Worm (Caenorhabditis elegans) whole organism, L1 larva: ENCODE data around the gene T01D3.1.

Experiments
- C34B4.2 ChIP-seq: sonication (generic microtip); optimal IDR thresholded peaks from 2 replicates; lab custom pipeline; 2017; ENCODE audit warnings: mild to moderate bottlenecking, missing genetic modification characterization, missing compliant biosample characterization
- F16B12.6 ChIP-seq: fragments of 150-350 bp; optimal IDR thresholded peaks from 2 replicates; lab custom pipeline; 2014; ENCODE audit warnings: missing biosample characterization, missing genetic modification characterization
- ama-1 ChIP-seq: fragments of 150-350 bp; optimal IDR thresholded peaks from 2 replicates; lab custom pipeline; 2014
- ceh-63 ChIP-seq: fragments of 200-800 bp; sonication (Bioruptor generic); optimal IDR thresholded peaks from 2 replicates; lab custom pipeline; 2018; ENCODE audit warnings: mild to moderate bottlenecking, missing genetic modification characterization, missing compliant biosample characterization
- ceh-8 ChIP-seq: fragments of 200-800 bp; sonication (Bioruptor generic); optimal IDR thresholded peaks from 2 replicates; lab custom pipeline; 2018; ENCODE audit warnings: mild to moderate bottlenecking, missing genetic modification characterization, moderate library complexity, missing compliant biosample characterization
- ceh-90 ChIP-seq: sonication (generic microtip); optimal IDR thresholded peaks from 2 replicates; lab custom pipeline; 2016; ENCODE audit warnings: missing genetic modification characterization, missing compliant biosample characterization
- ces-1 ChIP-seq: fragments of 150-350 bp; optimal IDR thresholded peaks from 2 replicates; lab custom pipeline; 2014; ENCODE audit warnings: missing biosample characterization, missing genetic modification reagents, missing genetic modification characterization
- dpl-1 ChIP-seq, 3 experiments: fragments of 150-350 bp in 2 of 3; sonication (generic microtip) in 1 of 3; optimal IDR thresholded peaks; 2 replicates each; lab custom pipeline; 2014 to 2017; ENCODE audit warnings: missing biosample characterization in 3 of 3, missing genetic modification characterization in 3 of 3, missing genetic modification reagents in 3 of 3
- efl-1 ChIP-seq, 4 experiments: fragments of 150-350 bp; optimal IDR thresholded peaks in 3 of 4; peaks in 1 of 4; 1 replicate in 1 of 4; 2 replicates in 3 of 4; lab custom pipeline; 2014; ENCODE audit warnings: missing biosample characterization in 2 of 4, missing genetic modification characterization in 2 of 4, missing genetic modification reagents in 2 of 4
- fkh-8 ChIP-seq: sonication (generic microtip); optimal IDR thresholded peaks from 2 replicates; lab custom pipeline; 2016; ENCODE audit warnings: mild to moderate bottlenecking, missing genetic modification characterization, missing compliant biosample characterization
- hpl-2 ChIP-seq: fragments of 150-350 bp; optimal IDR thresholded peaks from 2 replicates; lab custom pipeline; 2014; ENCODE audit warnings: missing biosample characterization, missing genetic modification reagents, missing genetic modification characterization
- jun-1 ChIP-seq: fragments of 150-350 bp; optimal IDR thresholded peaks from 2 replicates; lab custom pipeline; 2014; ENCODE audit warnings: missing biosample characterization, missing genetic modification reagents, missing genetic modification characterization
- lin-14 ChIP-seq: fragments of 200-800 bp; sonication (Bioruptor generic); optimal IDR thresholded peaks from 2 replicates; lab custom pipeline; 2018; ENCODE audit warnings: mild to moderate bottlenecking, missing genetic modification characterization, moderate library complexity, missing compliant biosample characterization
- lin-15B ChIP-seq: fragments of 150-350 bp; sonication (generic microtip); optimal IDR thresholded peaks from 3 replicates; lab custom pipeline; 2014; ENCODE audit warnings: missing biosample characterization, missing genetic modification characterization
- lin-35 ChIP-seq, 2 experiments: fragments of 150-350 bp; optimal IDR thresholded peaks; 2 replicates each; lab custom pipeline; 2014; ENCODE audit warnings: missing biosample characterization in 2 of 2, missing genetic modification characterization in 2 of 2, missing genetic modification reagents in 2 of 2
- lin-39 ChIP-seq: fragments of 150-350 bp; optimal IDR thresholded peaks from 2 replicates; lab custom pipeline; 2014; ENCODE audit warnings: missing biosample characterization, missing genetic modification reagents, missing genetic modification characterization
- lsy-2 ChIP-seq, 2 experiments: fragments of 150-350 bp; optimal IDR thresholded peaks; 2 replicates each; lab custom pipeline; 2014; ENCODE audit warnings: missing biosample characterization in 2 of 2, missing genetic modification characterization in 2 of 2
- mdl-1 ChIP-seq, 2 experiments: fragments of 150-350 bp; optimal IDR thresholded peaks; 2 replicates each; lab custom pipeline; 2014 to 2017; ENCODE audit warnings: missing biosample characterization in 2 of 2, missing genetic modification characterization in 2 of 2, inconsistent platforms in 1 of 2
- nhr-47 ChIP-seq: sonication (generic microtip); optimal IDR thresholded peaks from 2 replicates; lab custom pipeline; 2016; ENCODE audit warnings: mild to moderate bottlenecking, missing genetic modification characterization, moderate library complexity, missing compliant biosample characterization
- nhr-71 ChIP-seq: sonication (generic microtip); optimal IDR thresholded peaks from 2 replicates; lab custom pipeline; 2016; ENCODE audit warnings: mild to moderate bottlenecking, missing genetic modification characterization, moderate library complexity, missing compliant biosample characterization
- nhr-77 ChIP-seq: fragments of 150-350 bp; optimal IDR thresholded peaks from 2 replicates; lab custom pipeline; 2014; ENCODE audit warnings: missing biosample characterization, missing genetic modification characterization
- nhr-85 ChIP-seq: sonication (generic microtip); peaks from one replicate; lab custom pipeline; 2016; ENCODE audit warnings: missing genetic modification characterization, inconsistent platforms, missing compliant biosample characterization
- nhr-90 ChIP-seq: sonication (generic microtip); optimal IDR thresholded peaks from 2 replicates; lab custom pipeline; 2016; ENCODE audit warnings: mild to moderate bottlenecking, missing genetic modification characterization, missing compliant biosample characterization; ENCODE audit not compliant: poor library complexity
- pax-3 ChIP-seq: fragments of 200-800 bp; sonication (Bioruptor generic); optimal IDR thresholded peaks from 2 replicates; lab custom pipeline; 2018; ENCODE audit warnings: mild to moderate bottlenecking, missing genetic modification characterization, moderate library complexity, missing compliant biosample characterization
- rnt-1 ChIP-seq: sonication (generic microtip); optimal IDR thresholded peaks from 2 replicates; lab custom pipeline; 2016; ENCODE audit warnings: mild to moderate bottlenecking, missing genetic modification characterization, moderate library complexity, missing compliant biosample characterization
- snpc-4 ChIP-seq: fragments of 150-350 bp; optimal IDR thresholded peaks from 2 replicates; lab custom pipeline; 2014; ENCODE audit warnings: missing biosample characterization, missing genetic modification characterization
- snu-23 ChIP-seq: sonication (generic microtip); optimal IDR thresholded peaks from 2 replicates; lab custom pipeline; 2016; ENCODE audit warnings: missing genetic modification characterization, missing compliant biosample characterization
- sptf-1 ChIP-seq: fragments of 150-350 bp; optimal IDR thresholded peaks from 2 replicates; lab custom pipeline; 2014; ENCODE audit warnings: missing biosample characterization, missing genetic modification characterization
- swsn-7 ChIP-seq: sonication (generic microtip); optimal IDR thresholded peaks from 2 replicates; lab custom pipeline; 2016; ENCODE audit warnings: missing genetic modification characterization, missing compliant biosample characterization
- tbx-2 ChIP-seq: sonication (generic microtip); optimal IDR thresholded peaks from 2 replicates; lab custom pipeline; 2016; ENCODE audit warnings: missing genetic modification characterization, missing compliant biosample characterization
- tlp-1 ChIP-seq: fragments of 150-350 bp; optimal IDR thresholded peaks from 2 replicates; lab custom pipeline; 2014; ENCODE audit warnings: missing biosample characterization, missing genetic modification characterization
- unc-86 ChIP-seq: sonication (generic microtip); optimal IDR thresholded peaks from 2 replicates; lab custom pipeline; 2016; ENCODE audit warnings: missing genetic modification characterization, missing compliant biosample characterization
- vab-15 ChIP-seq: sonication (generic microtip); optimal IDR thresholded peaks from 2 replicates; lab custom pipeline; 2017; ENCODE audit warnings: missing genotype, mild to moderate bottlenecking, missing genetic modification characterization, missing compliant biosample characterization
- zag-1 ChIP-seq: fragments of 150-350 bp; optimal IDR thresholded peaks from 2 replicates; lab custom pipeline; 2014; ENCODE audit warnings: missing biosample characterization, missing genetic modification characterization
- zip-4 ChIP-seq: fragments of 200-800 bp; sonication (Bioruptor generic); optimal IDR thresholded peaks from 2 replicates; lab custom pipeline; 2018; ENCODE audit warnings: mild to moderate bottlenecking, missing genetic modification characterization, moderate library complexity, missing compliant biosample characterization

Gene T01D3.1

DNA sequence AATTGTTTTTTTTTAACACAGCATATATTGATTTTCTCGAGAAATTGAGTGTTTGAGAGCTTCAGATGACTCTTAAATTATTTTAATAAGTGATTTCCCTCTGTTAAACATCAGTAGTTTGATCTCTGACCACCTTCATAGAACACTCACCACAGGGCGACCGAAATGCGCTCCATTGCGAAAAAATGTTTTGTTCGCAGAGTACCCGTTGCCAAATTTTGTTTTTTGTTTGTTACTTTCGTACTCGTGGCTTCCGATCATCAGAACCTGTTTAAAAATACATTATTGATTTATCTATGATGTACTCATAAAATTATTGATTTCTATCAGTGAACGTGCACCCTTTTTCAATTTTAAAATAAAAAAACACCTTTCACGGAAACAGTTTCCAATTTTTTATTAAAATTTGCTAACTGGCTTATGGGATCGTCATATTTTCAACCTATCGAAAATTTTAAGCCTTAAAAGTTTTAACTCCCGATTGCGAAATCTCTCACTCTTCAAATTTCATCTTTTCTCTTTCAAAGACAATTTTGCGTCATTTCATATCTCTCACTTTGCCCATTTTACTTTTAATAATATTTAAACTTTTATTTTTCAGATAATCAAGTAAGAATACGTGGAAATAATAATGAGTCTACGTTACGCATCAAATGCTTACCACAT, 28.9 kb upstream of the T01D3.1 start, which contains the start of gene letm-1 (continued):
- TF ChIP-seq ceh-90 (tag; lab: Kevin White, UChicago): no peak

- TF ChIP-seq swsn-7 (tag; lab: Kevin White, UChicago) (peak; percentile 3), nhr-47 (tag; lab: Kevin White, UChicago) (peak; percentile 43), hpl-2 (no peak), nhr-85 (tag; lab: Kevin White, UChicago) (peak; percentile 44), efl-1 (optimal IDR thresholded peaks at IDR 0.05; lab: Kevin White, UChicago) (peak; percentile 54 to 65), efl-1 (GFP tag; optimal IDR thresholded peaks at IDR 0.05 in 1 of 2; lab: Kevin White, UChicago) (peak; percentile 61 to 96), nhr-90 (peak; percentile 36), vab-15 (tag; lab: Kevin White, UChicago) (no peak), nhr-77 (tag; lab: Kevin White, UChicago) (no peak), snpc-4 (tag; lab: Kevin White, UChicago) (no peak), jun-1 (tag; lab: Kevin White, UChicago) (peak; percentile 10), zip-4 (GFP tag; lab: Kevin White, UChicago) (no peak), F16B12.6 (tag; lab: Kevin White, UChicago) (no peak), zag-1 (no peak), lin-14 (GFP tag; lab: Kevin White, UChicago) (peak; percentile 18), sptf-1 (tag; lab: Kevin White, UChicago) (no peak), dpl-1 (GFP tag; optimal IDR thresholded peaks at IDR 0.05; lab: Kevin White, UChicago) (peak; percentile 48 to 77 (median 69)), lin-15B (tag; lab: Kevin White, UChicago) (peak; percentile 3), lin-35 (GFP tag; optimal IDR thresholded peaks at IDR 0.05; lab: Kevin White, UChicago) (peak; percentile 45 to 67), ceh-63 (GFP tag; lab: Kevin White, UChicago) (no peak), snu-23 (GFP tag; lab: Kevin White, UChicago) (peak; percentile 24), mdl-1 (tag; optimal IDR thresholded peaks at IDR 0.05; lab: Kevin White, UChicago) (peak in 1 of 2 experiments; percentile 33), rnt-1 (tag; lab: Kevin White, UChicago) (peak; percentile 26), ama-1 (lab: Kevin White, UChicago) (peak; percentile 45), lsy-2 (tag; optimal IDR thresholded peaks at IDR 0.05; lab: Kevin White, UChicago) (peak in 1 of 2 experiments; percentile 25), tbx-2 (peak; percentile 7), unc-86 (tag; lab: Kevin White, UChicago) (no peak), lin-39 (tag; lab: Kevin White, UChicago) (no peak), ceh-8 (GFP tag; lab: Kevin White, UChicago) (no peak), pax-3 (tag; lab: Kevin White, UChicago) (peak; percentile 19), nhr-71 (tag; lab: Kevin White, UChicago) (peak; percentile 48), fkh-8 (peak; percentile 34), ceh-90 (tag; lab: Kevin White, UChicago) (no peak)
Measured at ce11 chrV:13664340-13664916, 25.3 kb upstream of the T01D3.1 start.

DNA sequence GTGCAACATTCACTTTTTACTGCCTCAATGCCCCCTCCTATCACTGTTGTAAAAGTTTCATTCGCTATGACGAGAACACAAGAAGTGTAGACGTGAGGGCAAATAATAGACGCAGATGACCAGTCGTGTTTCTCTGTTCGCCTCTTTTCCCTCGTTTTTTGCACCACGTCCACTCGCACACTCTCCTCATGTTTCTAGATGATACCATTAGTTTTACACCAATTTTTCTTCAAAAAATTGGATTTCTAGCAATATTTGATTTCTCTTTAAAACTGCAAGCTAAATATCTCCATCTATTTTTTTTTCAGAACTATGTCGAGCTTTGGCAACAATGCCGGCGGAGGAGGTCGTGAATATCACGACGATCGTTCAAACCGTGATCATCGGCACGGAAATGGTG, 24.6 kb upstream of the T01D3.1 start, which contains the start of gene rde-12:
rde-12 (plus strand) TSS at position 301 of the 400 bp plus-strand sequence.
- TF ChIP-seq jun-1 (tag; lab: Kevin White, UChicago): no peak
- TF ChIP-seq rnt-1 (tag; lab: Kevin White, UChicago): no peak
- no peak for TF ChIP-seq F16B12.6 (tag; lab: Kevin White, UChicago)
- TF ChIP-seq ces-1 (GFP tag; lab: Kevin White, UChicago): no peak
- no peak for TF ChIP-seq tlp-1 (tag; lab: Kevin White, UChicago)
- no peak for TF ChIP-seq C34B4.2 (tag; lab: Kevin White, UChicago)
- no peak for TF ChIP-seq lsy-2 (tag; optimal IDR thresholded peaks at IDR 0.05; lab: Kevin White, UChicago)
- TF ChIP-seq nhr-90: no peak
